Worm (Caenorhabditis elegans) whole organism, midembryonic: Measurements from ENCODE around the gene Y51A2A.5.

Experiments used
- T22C8.4 ChIP-seq: fragments of 200-800 bp; sonication (Bioruptor generic); IDR thresholded peaks from 2 replicates; pipeline ENCODE4 v1.3.6; 2022; ENCODE audit warnings: missing genetic modification characterization, missing compliant biosample characterization
- flt-1 ChIP-seq: fragments of 200-800 bp; sonication (Bioruptor generic); IDR thresholded peaks from 2 replicates; pipeline ENCODE4 v1.3.6; 2022; ENCODE audit warnings: missing genetic modification characterization, missing compliant biosample characterization
- klf-2 ChIP-seq: fragments of 200-800 bp; sonication (Bioruptor generic); conservative IDR thresholded peaks from 2 replicates; pipeline ENCODE4 v1.3.6; 2022; ENCODE audit warnings: missing genetic modification reagents, missing genetic modification characterization, missing compliant biosample characterization
- med-1 ChIP-seq: sonication (generic microtip); optimal IDR thresholded peaks from 2 replicates; lab custom pipeline; 2017; ENCODE audit warnings: missing genetic modification characterization, mild to moderate bottlenecking, missing compliant biosample characterization, antibody characterized with exemption, missing genetic modification reagents; ENCODE audit not compliant: insufficient read depth

- no peak for TF ChIP-seq T22C8.4 (GFP tag; lab: Robert Waterston, UW)
- no peak for TF ChIP-seq med-1 (GFP tag; lab: Kevin White, UChicago)
- TF ChIP-seq flt-1, result no peak
- TF ChIP-seq klf-2 (GFP tag; lab: Robert Waterston, UW), result no peak
Measured at ce11 chrV:18290642-18291041, 8.0 kb upstream of the Y51A2A.5 start, which contains the start of gene Y51A2A.4.
